Fruit fly (Drosophila melanogaster): Measurements from ENCODE around the gene dj.

Gene dj

DNA sequence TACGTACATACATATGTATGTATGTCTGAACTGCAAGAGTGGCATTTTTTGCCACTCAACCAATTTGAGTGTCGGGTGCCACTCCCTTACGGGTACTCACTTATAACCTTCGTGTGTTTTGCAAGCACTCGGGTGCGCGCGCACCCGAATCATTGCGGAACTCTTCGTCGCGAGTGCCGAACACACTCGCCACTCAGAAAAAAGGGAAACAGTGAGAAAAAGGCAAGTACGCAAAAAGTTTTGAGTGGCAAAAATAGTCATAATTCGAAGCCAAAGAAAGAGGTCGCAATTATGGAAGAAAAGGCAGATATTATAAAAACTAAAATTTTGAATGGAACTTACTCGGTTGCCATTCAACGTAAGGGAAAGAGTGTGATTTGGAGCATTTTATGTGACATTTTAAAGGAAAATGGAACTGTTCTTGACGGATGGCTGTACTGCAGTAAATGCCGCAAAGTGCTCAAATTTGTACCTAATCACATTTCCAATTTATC lies 31.3 kb downstream of the dj start:
- TF ChIP-seq psq (GFP tag; optimal IDR thresholded peaks at IDR 0.05) (no peak), CG13775 (GFP tag; optimal IDR thresholded peaks at IDR 0.05) (no peak), CG33213 (GFP tag; optimal IDR thresholded peaks at IDR 0.05) (no peak), CG16863 (GFP tag; optimal IDR thresholded peaks at IDR 0.05) (no peak), stwl (tag; optimal IDR thresholded peaks at IDR 0.05) (no peak), Eip74EF (GFP tag; optimal IDR thresholded peaks at IDR 0.05) (no peak), CG18764 (GFP tag; optimal IDR thresholded peaks at IDR 0.05) (no peak), Bgb (GFP tag; IDR thresholded peaks at IDR 0.05; ENCODE audit: partially characterized antibody) (no peak), lola (GFP tag; optimal IDR thresholded peaks at IDR 0.05) (no peak), fd3F (GFP tag; optimal IDR thresholded peaks at IDR 0.05) (no peak), CG31441 (GFP tag; IDR thresholded peaks at IDR 0.05) (no peak), dimm (GFP tag; IDR thresholded peaks at IDR 0.05) (no peak), Dip2 (GFP tag; IDR thresholded peaks at IDR 0.05) (no peak), hkb (optimal IDR thresholded peaks at IDR 0.05) (no peak), hkb (GFP tag; IDR thresholded peaks at IDR 0.05) (no peak), kni (GFP tag; optimal IDR thresholded peaks at IDR 0.05) (no peak), lilli (GFP tag; optimal IDR thresholded peaks at IDR 0.05) (no peak), CG31388 (GFP tag; optimal IDR thresholded peaks at IDR 0.05) (no peak), nmo (GFP tag; optimal IDR thresholded peaks at IDR 0.05) (no peak), Nf-YC (tag; optimal IDR thresholded peaks at IDR 0.05) (no peak), CG17802 (tag; optimal IDR thresholded peaks at IDR 0.05) (no peak), CrebB (tag; optimal IDR thresholded peaks at IDR 0.05) (no peak), Nf-YB (GFP tag; optimal IDR thresholded peaks at IDR 0.05) (no peak), Hey (tag; optimal IDR thresholded peaks at IDR 0.05) (no peak), run (tag; optimal IDR thresholded peaks at IDR 0.05) (no peak), Dll (GFP tag; IDR thresholded peaks at IDR 0.05; ENCODE audit: partially characterized antibody) (no peak), CG3847 (GFP tag; IDR thresholded peaks at IDR 0.05) (no peak), CG12155 (GFP tag; optimal IDR thresholded peaks at IDR 0.05) (no peak), zen (tag; optimal IDR thresholded peaks at IDR 0.05) (no peak), CG6254 (GFP tag; optimal IDR thresholded peaks at IDR 0.05) (no peak), B-H1 (GFP tag; IDR thresholded peaks at IDR 0.05) (no peak), CG16779 (GFP tag; IDR thresholded peaks at IDR 0.05) (no peak), klu (GFP tag; IDR thresholded peaks at IDR 0.05) (no peak), CG12942 (GFP tag; optimal IDR thresholded peaks at IDR 0.05) (no peak), CG13296 (GFP tag; optimal IDR thresholded peaks at IDR 0.05) (peak; percentile 3), pho (GFP tag; optimal IDR thresholded peaks at IDR 0.05) (no peak), CG8290 (GFP tag; optimal IDR thresholded peaks at IDR 0.05) (no peak), CG8290 (tag; optimal IDR thresholded peaks at IDR 0.05) (peak in 1 of 2 experiments; percentile 48), HmgD (GFP tag; optimal IDR thresholded peaks at IDR 0.05) (no peak), ato (GFP tag; IDR thresholded peaks at IDR 0.05; ENCODE audit: partially characterized antibody) (no peak), bigmax (GFP tag; optimal IDR thresholded peaks at IDR 0.05) (no peak), lmd (GFP tag; IDR thresholded peaks at IDR 0.05) (no peak), Sry-δ (GFP tag; optimal IDR thresholded peaks at IDR 0.05) (no peak), CG9817 (tag; optimal IDR thresholded peaks at IDR 0.05) (no peak), CG8924 (tag; optimal IDR thresholded peaks at IDR 0.05) (no peak), CG10654 (GFP tag; optimal IDR thresholded peaks at IDR 0.05) (no peak), row (GFP tag; IDR thresholded peaks at IDR 0.05) (0 out of 3 replicates have a peak, but pooled peaks have one; percentile 6), CG32532 (GFP tag; IDR thresholded peaks at IDR 0.05) (no peak), CG11696 (GFP tag; IDR thresholded peaks at IDR 0.05) (no peak), Elba2 (GFP tag; optimal IDR thresholded peaks at IDR 0.05) (no peak), fd64A (GFP tag; optimal IDR thresholded peaks at IDR 0.05) (no peak), CG13287 (GFP tag; IDR thresholded peaks at IDR 0.05; ENCODE audit: partially characterized antibody) (peak; percentile 21; the same call in 1 of the 2 replicates)
